Fruit fly (Drosophila melanogaster) whole organism, embryonic: ENCODE results near the gene CG2931.

Experiments used
- CG12391 ChIP-seq: fragments of 200-800 bp; sonication (Bioruptor generic); optimal IDR thresholded peaks from 3 replicates; lab custom pipeline; 2018; ENCODE audit warnings: missing biosample characterization, mild to moderate bottlenecking, missing genetic modification characterization, moderate library complexity
- CG13287 ChIP-seq: fragments of 200-800 bp; sonication (Bioruptor generic); IDR thresholded peaks from 2 replicates; pipeline ENCODE4 v1.3.6; 2022; ENCODE audit warnings: missing biosample characterization, missing genetic modification characterization; ENCODE audit not compliant: partially characterized antibody
- CG13775 ChIP-seq: fragments of 200-800 bp; sonication (Bioruptor generic); optimal IDR thresholded peaks from 3 replicates; lab custom pipeline; 2017; ENCODE audit warnings: missing biosample characterization, mild to moderate bottlenecking, missing genetic modification characterization
- CG14441 ChIP-seq: fragments of 200-800 bp; sonication (Bioruptor generic); IDR thresholded peaks from 2 replicates; pipeline ENCODE4 v1.3.6; 2022; ENCODE audit warnings: missing biosample characterization, missing genetic modification characterization
- CG14860 ChIP-seq: fragments of 200-800 bp; sonication (Bioruptor generic); IDR thresholded peaks from 3 replicates; pipeline ENCODE4 v1.3.6; 2022; ENCODE audit warnings: missing biosample characterization, missing genetic modification characterization; ENCODE audit not compliant: partially characterized antibody
- CG17829 ChIP-seq: fragments of 200-800 bp; optimal IDR thresholded peaks from 2 replicates; lab custom pipeline; 2019; ENCODE audit warnings: missing biosample characterization, mild to moderate bottlenecking, missing genetic modification characterization, moderate library complexity
- CG2120 ChIP-seq: fragments of 200-800 bp; sonication (Bioruptor generic); optimal IDR thresholded peaks from 3 replicates; lab custom pipeline; 2016; ENCODE audit warnings: missing biosample characterization, missing genetic modification characterization
- CG2202 ChIP-seq: fragments of 200-800 bp; sonication (Bioruptor generic); optimal IDR thresholded peaks from 2 replicates; lab custom pipeline; 2018; ENCODE audit warnings: missing biosample characterization, mild to moderate bottlenecking, missing genetic modification characterization
- CG3407 ChIP-seq: fragments of 200-800 bp; sonication (Bioruptor generic); optimal IDR thresholded peaks from 2 replicates; lab custom pipeline; 2018; ENCODE audit warnings: missing biosample characterization, mild to moderate bottlenecking, missing genetic modification characterization
- CG3838 ChIP-seq: fragments of 200-800 bp; sonication (Bioruptor generic); optimal IDR thresholded peaks from 3 replicates; lab custom pipeline; 2016; ENCODE audit warnings: missing biosample characterization, missing genetic modification characterization
- CG42726 ChIP-seq: fragments of 200-800 bp; sonication (Bioruptor generic); IDR thresholded peaks from 2 replicates; pipeline ENCODE4 v1.3.6; 2022; ENCODE audit warnings: missing biosample characterization, missing genetic modification characterization; ENCODE audit not compliant: partially characterized antibody
- CG4424 ChIP-seq: fragments of 200-800 bp; sonication (Bioruptor generic); optimal IDR thresholded peaks from 3 replicates; lab custom pipeline; 2016; ENCODE audit warnings: missing biosample characterization, missing genetic modification characterization
- CG6254 ChIP-seq: fragments of 200-800 bp; sonication (Bioruptor generic); optimal IDR thresholded peaks from 3 replicates; lab custom pipeline; 2017; ENCODE audit warnings: mild to moderate bottlenecking, missing biosample characterization, missing genetic modification reagents, missing genetic modification characterization
- CG6813 ChIP-seq: fragments of 200-800 bp; sonication (Bioruptor generic); optimal IDR thresholded peaks from 2 replicates; lab custom pipeline; 2017; ENCODE audit warnings: missing biosample characterization, missing genetic modification characterization, mild to moderate bottlenecking, moderate library complexity, missing genetic modification reagents
- CG7271 ChIP-seq: fragments of 200-800 bp; sonication (Bioruptor generic); optimal IDR thresholded peaks from 2 replicates; lab custom pipeline; 2018; ENCODE audit warnings: missing biosample characterization, mild to moderate bottlenecking, missing genetic modification characterization, moderate library complexity
- CG7556 ChIP-seq: fragments of 200-800 bp; sonication (Bioruptor generic); optimal IDR thresholded peaks from 2 replicates; lab custom pipeline; 2017; ENCODE audit warnings: missing biosample characterization, mild to moderate bottlenecking, missing genetic modification characterization
- CG7839 ChIP-seq: fragments of 200-800 bp; sonication (Bioruptor generic); optimal IDR thresholded peaks from 3 replicates; lab custom pipeline; 2018; ENCODE audit warnings: missing biosample characterization, mild to moderate bottlenecking, missing genetic modification characterization, moderate library complexity
- CG8388 ChIP-seq: fragments of 200-800 bp; sonication (Bioruptor generic); optimal IDR thresholded peaks from 2 replicates; lab custom pipeline; 2019; ENCODE audit warnings: missing biosample characterization, mild to moderate bottlenecking, missing genetic modification characterization, moderate library complexity
- CG9932 ChIP-seq: fragments of 200-800 bp; sonication (Bioruptor generic); IDR thresholded peaks from 2 replicates; pipeline ENCODE4 v1.3.6; 2022; ENCODE audit warnings: missing biosample characterization, missing genetic modification characterization
- CrebB ChIP-seq: fragments of 200-800 bp; sonication (Bioruptor generic); optimal IDR thresholded peaks from 3 replicates; lab custom pipeline; 2018; ENCODE audit warnings: missing biosample characterization, mild to moderate bottlenecking, missing genetic modification characterization
- Dip3 ChIP-seq: fragments of 200-800 bp; sonication (Bioruptor generic); optimal IDR thresholded peaks from 3 replicates; lab custom pipeline; 2016; ENCODE audit warnings: missing biosample characterization, missing genetic modification characterization
- Dp ChIP-seq: fragments of 200-800 bp; sonication (Bioruptor generic); optimal IDR thresholded peaks from 2 replicates; lab custom pipeline; 2018; ENCODE audit warnings: missing biosample characterization, mild to moderate bottlenecking, missing genetic modification characterization, moderate library complexity
- Hr51 ChIP-seq, 2 experiments: fragments of 200-800 bp; sonication (Bioruptor generic); optimal IDR thresholded peaks; 2 replicates in 1 of 2; 3 replicates in 1 of 2; lab custom pipeline; 2016 to 2018; ENCODE audit warnings: missing biosample characterization in 2 of 2, missing genetic modification characterization in 2 of 2, mild to moderate bottlenecking in 1 of 2, moderate library complexity in 1 of 2
- MESR4 ChIP-seq: fragments of 200-800 bp; sonication (Bioruptor generic); optimal IDR thresholded peaks from 2 replicates; lab custom pipeline; 2018; ENCODE audit warnings: missing biosample characterization, mild to moderate bottlenecking, missing genetic modification characterization, moderate library complexity
- Mad ChIP-seq: fragments of 200-800 bp; sonication (Bioruptor generic); optimal IDR thresholded peaks from 2 replicates; lab custom pipeline; 2016; ENCODE audit warnings: missing biosample characterization, missing genetic modification characterization
- Nf-YC ChIP-seq: fragments of 200-800 bp; optimal IDR thresholded peaks from 3 replicates; lab custom pipeline; 2019; ENCODE audit warnings: missing biosample characterization, mild to moderate bottlenecking, missing genetic modification characterization, moderate library complexity
- Opbp ChIP-seq: fragments of 200-800 bp; sonication (Bioruptor generic); IDR thresholded peaks from 3 replicates; pipeline ENCODE4 v1.3.6; 2022; ENCODE audit warnings: missing biosample characterization, missing genetic modification characterization; ENCODE audit not compliant: partially characterized antibody
- Six4 ChIP-seq: fragments of 200-800 bp; sonication (Bioruptor generic); optimal IDR thresholded peaks from 2 replicates; lab custom pipeline; 2016; ENCODE audit warnings: missing biosample characterization, missing genetic modification characterization
- Ssrp ChIP-seq: fragments of 200-800 bp; sonication (Bioruptor generic); optimal IDR thresholded peaks from 2 replicates; lab custom pipeline; 2018; ENCODE audit warnings: missing biosample characterization, mild to moderate bottlenecking, missing genetic modification characterization, moderate library complexity
- da ChIP-seq: fragments of 200-800 bp; sonication (Bioruptor generic); optimal IDR thresholded peaks from 2 replicates; lab custom pipeline; 2016; ENCODE audit warnings: missing biosample characterization, missing genetic modification characterization
- dmrt99B ChIP-seq: fragments of 200-800 bp; sonication (Bioruptor generic); optimal IDR thresholded peaks from 2 replicates; lab custom pipeline; 2018; ENCODE audit warnings: missing biosample characterization, mild to moderate bottlenecking, missing genetic modification characterization, moderate library complexity
- emc ChIP-seq: fragments of 200-800 bp; sonication (Bioruptor generic); optimal IDR thresholded peaks from 2 replicates; lab custom pipeline; 2016; ENCODE audit warnings: missing biosample characterization, missing genetic modification characterization
- esg ChIP-seq: fragments of 200-800 bp; sonication (Bioruptor generic); conservative IDR thresholded peaks from 2 replicates; pipeline ENCODE4 v1.3.6; 2022; ENCODE audit warnings: missing biosample characterization, missing genetic modification characterization
- eyg ChIP-seq: fragments of 200-800 bp; sonication (Bioruptor generic); optimal IDR thresholded peaks from 3 replicates; lab custom pipeline; 2016; ENCODE audit warnings: missing biosample characterization, missing genetic modification characterization
- fd3F ChIP-seq: fragments of 200-800 bp; sonication (Bioruptor generic); optimal IDR thresholded peaks from 2 replicates; lab custom pipeline; 2018; ENCODE audit warnings: missing biosample characterization, mild to moderate bottlenecking, missing genetic modification characterization, moderate library complexity
- fru ChIP-seq: fragments of >200 bp; optimal IDR thresholded peaks from 2 replicates; lab custom pipeline; 2017
- gce ChIP-seq: fragments of 200-800 bp; sonication (Bioruptor generic); IDR thresholded peaks from 3 replicates; pipeline ENCODE4 v1.3.6; 2022; ENCODE audit warnings: missing biosample characterization, missing genetic modification characterization
- knrl ChIP-seq: fragments of 200-800 bp; sonication (Bioruptor generic); IDR thresholded peaks from 3 replicates; pipeline ENCODE4 v1.3.6; 2022; ENCODE audit warnings: missing biosample characterization, missing genetic modification characterization; ENCODE audit not compliant: partially characterized antibody
- lbe ChIP-seq: fragments of 200-800 bp; sonication (Bioruptor generic); optimal IDR thresholded peaks from 2 replicates; lab custom pipeline; 2016; ENCODE audit warnings: missing biosample characterization, mild to moderate bottlenecking, missing genetic modification characterization
- lilli ChIP-seq: fragments of 200-800 bp; sonication (Bioruptor generic); optimal IDR thresholded peaks from 3 replicates; lab custom pipeline; 2016; ENCODE audit warnings: missing biosample characterization, missing genetic modification characterization
- lmd ChIP-seq: fragments of 200-800 bp; sonication (Bioruptor generic); IDR thresholded peaks from 2 replicates; pipeline ENCODE4 v1.3.6; 2022; ENCODE audit warnings: missing biosample characterization, missing genetic modification characterization
- pfk ChIP-seq: fragments of 200-800 bp; sonication (Bioruptor generic); optimal IDR thresholded peaks from 2 replicates; lab custom pipeline; 2018; ENCODE audit warnings: missing biosample characterization, mild to moderate bottlenecking, missing genetic modification characterization, moderate library complexity
- row ChIP-seq: fragments of 200-800 bp; sonication (Bioruptor generic); IDR thresholded peaks from 3 replicates; pipeline ENCODE4 v1.3.6; 2022; ENCODE audit warnings: missing biosample characterization, missing genetic modification characterization
- sens-2 ChIP-seq: fragments of 200-800 bp; sonication (Bioruptor generic); IDR thresholded peaks from 2 replicates; pipeline ENCODE4 v1.3.6; 2022; ENCODE audit warnings: missing biosample characterization, missing genetic modification characterization
- sqz ChIP-seq: fragments of 200-800 bp; sonication (Bioruptor generic); optimal IDR thresholded peaks from 3 replicates; lab custom pipeline; 2018; ENCODE audit warnings: missing biosample characterization, mild to moderate bottlenecking, missing genetic modification characterization
- tio ChIP-seq: fragments of 200-800 bp; sonication (Bioruptor generic); optimal IDR thresholded peaks from 2 replicates; lab custom pipeline; 2017; ENCODE audit warnings: missing biosample characterization, missing genetic modification characterization, inconsistent platforms
- trem ChIP-seq: fragments of 200-800 bp; optimal IDR thresholded peaks from 3 replicates; lab custom pipeline; 2019; ENCODE audit warnings: missing biosample characterization, mild to moderate bottlenecking, missing genetic modification characterization, moderate library complexity
- twi ChIP-seq: fragments of 200-800 bp; optimal IDR thresholded peaks from 2 replicates; lab custom pipeline; 2019; ENCODE audit warnings: missing biosample characterization, mild to moderate bottlenecking, missing genetic modification characterization, moderate library complexity
- zen ChIP-seq: fragments of 200-800 bp; sonication (Bioruptor generic); optimal IDR thresholded peaks from 3 replicates; lab custom pipeline; 2018; ENCODE audit warnings: missing biosample characterization, mild to moderate bottlenecking, missing genetic modification characterization, moderate library complexity

The CG2931 gene

dm6 chr3R:5551068-5551467 is 17.3 kb downstream of the CG2931 start, which contains the start of gene mia:
TSS of gene mia (minus strand) at chr3R:5551168.
- no peak for TF ChIP-seq sqz (GFP tag; lab: Kevin White, UChicago)

- TF ChIP-seq CG2120 (GFP tag; lab: Kevin White, UChicago) = no peak
- no peak for TF ChIP-seq CG12391 (tag; lab: Kevin White, UChicago)
- no peak for TF ChIP-seq lmd (GFP tag; lab: Robert Waterston, UW)
- no peak for TF ChIP-seq CrebB (tag; lab: Kevin White, UChicago)
- TF ChIP-seq CG7271 (tag; lab: Kevin White, UChicago) = no peak
- no peak for TF ChIP-seq twi (tag; lab: Kevin White, UChicago)
- 0 out of 3 replicates have a peak, but pooled peaks have one; percentile 12 for TF ChIP-seq row (GFP tag; lab: Robert Waterston, UW)
- no peak for TF ChIP-seq CG8388
- TF ChIP-seq emc (GFP tag; lab: Kevin White, UChicago) = no peak
- peak; percentile 35 for TF ChIP-seq trem (tag; lab: Kevin White, UChicago)
- TF ChIP-seq Ssrp (tag; lab: Kevin White, UChicago) = no peak
- TF ChIP-seq CG42726 (GFP tag; lab: Robert Waterston, UW) = peak; percentile 46; the same call in 1 of the 2 replicates
- TF ChIP-seq Six4 (GFP tag; lab: Kevin White, UChicago) = no peak
- no peak for TF ChIP-seq CG3838 (GFP tag; lab: Kevin White, UChicago)
- TF ChIP-seq CG4424 (GFP tag; lab: Kevin White, UChicago) = no peak
- TF ChIP-seq dmrt99B (tag; lab: Kevin White, UChicago) = no peak
- TF ChIP-seq pfk (GFP tag; lab: Kevin White, UChicago) = no peak
- TF ChIP-seq CG6813 = no peak
- peak; percentile 71; the same call in 2 of the 3 replicates for TF ChIP-seq Opbp (GFP tag; lab: Robert Waterston, UW)
- peak; percentile 51; the same call in 1 of the 3 replicates for TF ChIP-seq knrl (GFP tag; lab: Robert Waterston, UW)
- TF ChIP-seq lbe (GFP tag; lab: Kevin White, UChicago) = no peak
- no peak for TF ChIP-seq CG13775
- TF ChIP-seq Hr51 (GFP tag; optimal IDR thresholded peaks at IDR 0.05; lab: Kevin White, UChicago) = no peak
- no peak for TF ChIP-seq CG3407 (GFP tag; lab: Kevin White, UChicago)
- no peak for TF ChIP-seq esg (GFP tag; lab: Robert Waterston, UW)
- TF ChIP-seq Dp = peak; percentile 93
- no peak for TF ChIP-seq MESR4 (GFP tag; lab: Kevin White, UChicago)
- no peak for TF ChIP-seq Dip3 (GFP tag; lab: Kevin White, UChicago)
- no peak for TF ChIP-seq CG9932
- no peak for TF ChIP-seq lilli (GFP tag; lab: Kevin White, UChicago)
- TF ChIP-seq CG14441 (GFP tag; lab: Robert Waterston, UW) = no peak
- no peak for TF ChIP-seq da (GFP tag; lab: Kevin White, UChicago)
- TF ChIP-seq CG7839 (tag; lab: Kevin White, UChicago) = no peak
- TF ChIP-seq sens-2 (GFP tag; lab: Robert Waterston, UW) = no peak
- no peak for TF ChIP-seq fru (lab: Kevin White, UChicago)
- TF ChIP-seq fd3F (GFP tag; lab: Kevin White, UChicago) = no peak
- TF ChIP-seq CG7556 (GFP tag; lab: Kevin White, UChicago) = no peak
- TF ChIP-seq CG13287 (GFP tag; lab: Robert Waterston, UW) = peak; percentile 78
- TF ChIP-seq gce = no peak
- TF ChIP-seq CG17829 (tag; lab: Kevin White, UChicago) = no peak
- no peak for TF ChIP-seq tio (GFP tag; lab: Kevin White, UChicago)
- TF ChIP-seq CG14860 (GFP tag; lab: Robert Waterston, UW) = peak; percentile 66; the same call in 2 of the 3 replicates
- no peak for TF ChIP-seq Nf-YC (tag; lab: Kevin White, UChicago)
- TF ChIP-seq eyg (GFP tag; lab: Kevin White, UChicago) = no peak
- TF ChIP-seq CG2202 (tag; lab: Kevin White, UChicago) = no peak
- no peak for TF ChIP-seq Mad (GFP tag; lab: Kevin White, UChicago)
- no peak for TF ChIP-seq CG6254
- no peak for TF ChIP-seq zen (tag; lab: Kevin White, UChicago)
Measured at dm6 chr3R:5550452-5550851, 18.0 kb downstream of the CG2931 start.
